Worm (Caenorhabditis elegans): ENCODE data around the gene dod-22.

ce11 chrIV:12967303-12967702 is 2.1 kb downstream of the dod-22 start:
- TF ChIP-seq cog-1 (tag; optimal IDR thresholded peaks at IDR 0.05) (no peak), med-1 (GFP tag; optimal IDR thresholded peaks at IDR 0.05; ENCODE audit: insufficient read depth) (no peak), ztf-23 (GFP tag; IDR thresholded peaks at IDR 0.05) (no peak), tab-1 (GFP tag; IDR thresholded peaks at IDR 0.05) (no peak), flt-1 (GFP tag; IDR thresholded peaks at IDR 0.05) (no peak), ztf-29 (GFP tag; IDR thresholded peaks at IDR 0.05) (no peak), ref-1 (GFP tag; conservative IDR thresholded peaks at IDR 0.05) (no peak), T22C8.4 (GFP tag; IDR thresholded peaks at IDR 0.05) (no peak)
